Worm (Caenorhabditis elegans) whole organism, young adult: ENCODE data around the gene nhx-5.
A peak's percentile ranks its signal among the peaks of the same experiment; 100 is the strongest.

Experiments
- B0035.1 ChIP-seq: sonication (generic microtip); optimal IDR thresholded peaks from 2 replicates; lab custom pipeline; 2016; ENCODE audit warnings: missing genetic modification characterization, mild to moderate bottlenecking, missing compliant biosample characterization, missing genotype, missing genetic modification reagents
- B0336.3 ChIP-seq: fragments of 200-800 bp; sonication (Bioruptor generic); IDR thresholded peaks from 2 replicates; pipeline ENCODE4 v1.3.6; 2022; ENCODE audit warnings: missing genetic modification characterization, missing compliant biosample characterization
- F37B4.10 ChIP-seq: fragments of 200-800 bp; sonication (Bioruptor generic); IDR thresholded peaks from 2 replicates; pipeline ENCODE4 v1.3.6; 2022; ENCODE audit warnings: missing genetic modification characterization, missing compliant biosample characterization
- F49E8.2 ChIP-seq: sonication (generic microtip); optimal IDR thresholded peaks from 3 replicates; lab custom pipeline; 2017; ENCODE audit warnings: missing genetic modification characterization, mild to moderate bottlenecking, missing compliant biosample characterization, antibody characterized with exemption, moderate library complexity; ENCODE audit not compliant: insufficient read depth
- F52B5.7 ChIP-seq: sonication (generic microtip); optimal IDR thresholded peaks from 2 replicates; lab custom pipeline; 2016; ENCODE audit warnings: mild to moderate bottlenecking, missing genetic modification characterization, missing compliant biosample characterization
- F55B11.4 ChIP-seq: sonication (generic microtip); optimal IDR thresholded peaks from 2 replicates; lab custom pipeline; 2016; ENCODE audit warnings: missing compliant biosample characterization, missing genetic modification characterization, borderline replicate concordance; ENCODE audit not compliant: insufficient read depth
- F57A8.1 ChIP-seq: fragments of 200-800 bp; sonication (Bioruptor generic); optimal IDR thresholded peaks from 2 replicates; lab custom pipeline; 2018; ENCODE audit warnings: mild to moderate bottlenecking, missing genetic modification characterization, moderate library complexity, missing compliant biosample characterization
- T26A5.8 ChIP-seq: sonication (generic microtip); optimal IDR thresholded peaks from 2 replicates; lab custom pipeline; 2016; ENCODE audit warnings: missing genetic modification characterization, missing compliant biosample characterization
- Y56A3A.18 ChIP-seq: fragments of 200-800 bp; sonication (Bioruptor generic); IDR thresholded peaks from 2 replicates; pipeline ENCODE4 v1.3.6; 2022; ENCODE audit warnings: missing genetic modification reagents, missing genetic modification characterization, missing compliant biosample characterization
- Y79H2A.3 ChIP-seq: fragments of 200-800 bp; sonication (Bioruptor generic); conservative IDR thresholded peaks from 2 replicates; pipeline ENCODE4 v1.3.6; 2022; ENCODE audit warnings: missing genetic modification reagents, missing genetic modification characterization, missing compliant biosample characterization
- Y95B8A.8 ChIP-seq: fragments of 200-800 bp; sonication (Bioruptor generic); IDR thresholded peaks from 2 replicates; pipeline ENCODE4 v1.3.6; 2022; ENCODE audit warnings: missing genetic modification reagents, missing genetic modification characterization, missing compliant biosample characterization
- aptf-2 ChIP-seq: fragments of 200-800 bp; sonication (Bioruptor generic); conservative IDR thresholded peaks from 2 replicates; pipeline ENCODE4 v1.3.6; 2022; ENCODE audit warnings: missing genetic modification reagents, missing genetic modification characterization, missing compliant biosample characterization
- athp-1 ChIP-seq: sonication (generic microtip); optimal IDR thresholded peaks from 2 replicates; lab custom pipeline; 2017; ENCODE audit warnings: mild to moderate bottlenecking, missing genetic modification characterization, missing compliant biosample characterization
- attf-3 ChIP-seq: fragments of 200-800 bp; sonication (Bioruptor generic); conservative IDR thresholded peaks from 2 replicates; pipeline ENCODE4 v1.3.6; 2022; ENCODE audit warnings: missing genetic modification reagents, missing genetic modification characterization, missing compliant biosample characterization
- attf-6 ChIP-seq: fragments of 200-800 bp; sonication (Bioruptor generic); IDR thresholded peaks from 2 replicates; pipeline ENCODE4 v1.3.6; 2022; ENCODE audit warnings: missing genetic modification reagents, missing genetic modification characterization, missing compliant biosample characterization
- bed-1 ChIP-seq: fragments of 200-800 bp; sonication (Bioruptor generic); IDR thresholded peaks from 2 replicates; pipeline ENCODE4 v1.3.6; 2022; ENCODE audit warnings: missing genetic modification reagents, missing genetic modification characterization, missing compliant biosample characterization
- ccch-3 ChIP-seq: fragments of 200-800 bp; sonication (Bioruptor generic); optimal IDR thresholded peaks from 2 replicates; lab custom pipeline; 2018; ENCODE audit warnings: mild to moderate bottlenecking, missing genetic modification characterization, missing compliant biosample characterization
- cebp-2 ChIP-seq: fragments of 200-800 bp; sonication (Bioruptor generic); IDR thresholded peaks from 2 replicates; pipeline ENCODE4 v1.3.6; 2022; ENCODE audit warnings: missing genetic modification characterization, missing compliant biosample characterization
- ceh-79 ChIP-seq: sonication (generic microtip); optimal IDR thresholded peaks from 2 replicates; lab custom pipeline; 2017; ENCODE audit warnings: mild to moderate bottlenecking, missing genetic modification characterization, missing compliant biosample characterization
- chd-7 ChIP-seq: sonication (generic microtip); optimal IDR thresholded peaks from 2 replicates; lab custom pipeline; 2016; ENCODE audit warnings: mild to moderate bottlenecking, missing genetic modification characterization, moderate library complexity, missing compliant biosample characterization
- dpff-1 ChIP-seq: sonication (generic microtip); optimal IDR thresholded peaks from 2 replicates; lab custom pipeline; 2017; ENCODE audit warnings: mild to moderate bottlenecking, missing genetic modification characterization, missing compliant biosample characterization
- dpl-1 ChIP-seq: fragments of 150-350 bp; optimal IDR thresholded peaks from 2 replicates; lab custom pipeline; 2014; ENCODE audit warnings: missing biosample characterization, missing genetic modification reagents, missing genetic modification characterization
- efl-1 ChIP-seq: fragments of 150-350 bp; optimal IDR thresholded peaks from 2 replicates; lab custom pipeline; 2014; ENCODE audit warnings: missing biosample characterization, missing genetic modification reagents, missing genetic modification characterization
- ets-4 ChIP-seq: fragments of 200-800 bp; sonication (Bioruptor generic); optimal IDR thresholded peaks from 2 replicates; lab custom pipeline; 2018; ENCODE audit warnings: mild to moderate bottlenecking, missing genetic modification characterization, missing compliant biosample characterization
- fkh-3 ChIP-seq: sonication (generic microtip); optimal IDR thresholded peaks from 2 replicates; lab custom pipeline; 2016; ENCODE audit warnings: mild to moderate bottlenecking, missing genetic modification characterization, missing compliant biosample characterization
- gei-17 ChIP-seq: fragments of 200-800 bp; sonication (Bioruptor generic); optimal IDR thresholded peaks from 2 replicates; lab custom pipeline; 2018; ENCODE audit warnings: mild to moderate bottlenecking, missing genetic modification characterization, missing compliant biosample characterization
- him-1 ChIP-seq: sonication (generic microtip); optimal IDR thresholded peaks from 2 replicates; lab custom pipeline; 2016; ENCODE audit warnings: missing genotype, missing genetic modification reagents, missing genetic modification characterization, missing compliant biosample characterization
- hlh-12 ChIP-seq: sonication (generic microtip); optimal IDR thresholded peaks from 2 replicates; lab custom pipeline; 2016; ENCODE audit warnings: missing genetic modification characterization, missing compliant biosample characterization
- hmg-1.2 ChIP-seq: fragments of 200-800 bp; sonication (Bioruptor generic); IDR thresholded peaks from 2 replicates; pipeline ENCODE4 v1.3.6; 2022; ENCODE audit warnings: missing genetic modification reagents, missing genetic modification characterization, missing compliant biosample characterization
- hrde-1 ChIP-seq: sonication (generic microtip); optimal IDR thresholded peaks from 2 replicates; lab custom pipeline; 2016; ENCODE audit warnings: missing genetic modification characterization, mild to moderate bottlenecking, missing compliant biosample characterization, moderate library complexity, missing genotype, missing genetic modification reagents, borderline replicate concordance
- let-526 ChIP-seq: fragments of 200-800 bp; sonication (Bioruptor generic); IDR thresholded peaks from 2 replicates; pipeline ENCODE4 v1.3.6; 2022; ENCODE audit warnings: missing genetic modification reagents, missing genetic modification characterization, missing compliant biosample characterization
- madf-3 ChIP-seq: fragments of 200-800 bp; sonication (Bioruptor generic); IDR thresholded peaks from 2 replicates; pipeline ENCODE4 v1.3.6; 2022; ENCODE audit warnings: missing genetic modification reagents, missing genetic modification characterization, missing compliant biosample characterization
- madf-6 ChIP-seq: fragments of 200-800 bp; sonication (Bioruptor generic); IDR thresholded peaks from 2 replicates; pipeline ENCODE4 v1.3.6; 2022; ENCODE audit warnings: missing genetic modification reagents, missing genetic modification characterization, missing compliant biosample characterization
- madf-8 ChIP-seq: fragments of 200-800 bp; sonication (Bioruptor generic); conservative IDR thresholded peaks from 2 replicates; pipeline ENCODE4 v1.3.6; 2022; ENCODE audit warnings: missing genetic modification reagents, missing genetic modification characterization, missing compliant biosample characterization
- mel-28 ChIP-seq: sonication (generic microtip); optimal IDR thresholded peaks from 2 replicates; lab custom pipeline; 2016; ENCODE audit warnings: borderline replicate concordance, mild to moderate bottlenecking, missing genetic modification characterization, missing compliant biosample characterization
- mes-4 ChIP-seq: sonication (generic microtip); optimal IDR thresholded peaks from 2 replicates; lab custom pipeline; 2016; ENCODE audit warnings: missing genotype, missing genetic modification characterization, missing compliant biosample characterization
- mxl-1 ChIP-seq: sonication (generic microtip); optimal IDR thresholded peaks from 2 replicates; lab custom pipeline; 2016; ENCODE audit warnings: missing genetic modification characterization, missing compliant biosample characterization
- nfyb-1 ChIP-seq: fragments of 200-800 bp; sonication (Bioruptor generic); IDR thresholded peaks from 2 replicates; pipeline ENCODE4 v1.3.6; 2022; ENCODE audit warnings: missing genetic modification reagents, missing genetic modification characterization, missing compliant biosample characterization
- nhr-120 ChIP-seq: fragments of 200-800 bp; sonication (Bioruptor generic); IDR thresholded peaks from 2 replicates; pipeline ENCODE4 v1.3.6; 2022; ENCODE audit warnings: missing genetic modification characterization, missing compliant biosample characterization
- nhr-80 ChIP-seq: sonication (generic microtip); optimal IDR thresholded peaks from 2 replicates; lab custom pipeline; 2016; ENCODE audit warnings: missing genetic modification characterization, missing compliant biosample characterization
- rcor-1 ChIP-seq: fragments of 200-800 bp; sonication (Bioruptor generic); IDR thresholded peaks from 2 replicates; pipeline ENCODE4 v1.3.6; 2022; ENCODE audit warnings: missing genetic modification reagents, missing genetic modification characterization, missing compliant biosample characterization
- snpc-1.3 ChIP-seq: sonication (generic microtip); optimal IDR thresholded peaks from 2 replicates; lab custom pipeline; 2017; ENCODE audit warnings: missing genetic modification characterization, mild to moderate bottlenecking, missing compliant biosample characterization, antibody characterized with exemption, moderate library complexity, missing genotype, missing genetic modification reagents; ENCODE audit not compliant: insufficient read depth
- snpc-4 ChIP-seq, 5 experiments: fragments of 150-350 bp in 1 of 5; sonication (generic microtip) in 4 of 5; optimal IDR thresholded peaks; 2 replicates each; lab custom pipeline; 2014 to 2018; ENCODE audit warnings: missing genetic modification characterization in 5 of 5, missing biosample characterization in 3 of 5, antibody characterized with exemption in 2 of 5, mild to moderate bottlenecking in 2 of 5, missing compliant biosample characterization in 2 of 5, missing genotype in 2 of 5, moderate library complexity in 2 of 5, missing genetic modification reagents in 1 of 5
- sptf-2 ChIP-seq: fragments of 200-800 bp; sonication (Bioruptor generic); optimal IDR thresholded peaks from 2 replicates; lab custom pipeline; 2018; ENCODE audit warnings: mild to moderate bottlenecking, missing genetic modification characterization, missing compliant biosample characterization
- ztf-25 ChIP-seq: fragments of 200-800 bp; sonication (Bioruptor generic); IDR thresholded peaks from 2 replicates; pipeline ENCODE4 v1.3.6; 2022; ENCODE audit warnings: missing genetic modification reagents, missing genetic modification characterization, missing compliant biosample characterization
- ztf-26 ChIP-seq: sonication (generic microtip); optimal IDR thresholded peaks from 2 replicates; lab custom pipeline; 2017; ENCODE audit warnings: missing genetic modification characterization, missing compliant biosample characterization
- ztf-6 ChIP-seq: fragments of 200-800 bp; sonication (Bioruptor generic); IDR thresholded peaks from 2 replicates; pipeline ENCODE4 v1.3.6; 2022; ENCODE audit warnings: missing genetic modification reagents, missing genetic modification characterization, missing compliant biosample characterization

nhx-5 gene

DNA sequence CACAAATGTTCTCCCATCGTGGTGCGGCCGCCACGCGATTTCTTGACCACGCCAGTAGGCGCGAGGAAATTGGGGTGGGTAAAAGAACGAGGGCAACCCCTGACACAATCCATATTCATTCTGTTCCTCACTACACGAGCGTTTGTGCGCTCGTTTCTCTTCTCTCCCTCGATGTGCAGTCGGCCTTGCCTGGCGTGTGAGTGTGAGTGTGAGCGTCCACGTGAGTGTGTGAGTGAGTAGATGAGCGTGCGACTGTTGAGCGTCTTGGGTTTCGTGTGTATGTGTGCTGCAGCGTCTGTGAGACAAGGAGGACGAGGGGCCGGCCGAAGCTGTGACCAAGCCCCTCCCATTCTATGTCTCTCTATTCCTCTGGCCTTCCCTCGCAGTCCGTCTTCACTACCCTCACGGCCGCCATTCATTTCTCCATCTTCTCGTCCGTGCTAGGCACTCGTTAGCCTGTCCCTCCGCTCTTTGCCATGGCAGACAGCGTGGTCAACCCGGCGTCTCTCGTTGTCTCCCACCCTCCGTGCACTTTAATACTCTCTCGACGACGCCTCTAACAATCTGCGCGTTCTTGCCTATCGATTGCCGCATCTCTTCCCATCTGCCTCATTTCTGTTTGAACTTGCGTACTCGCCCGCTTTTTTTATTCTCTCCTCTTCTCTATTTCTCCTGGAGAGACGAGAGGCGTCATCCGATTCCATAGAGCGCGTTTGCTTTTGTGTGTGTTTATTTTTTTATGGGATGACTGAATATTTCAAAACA lies 8.2 kb upstream of the nhx-5 start (continued):
- TF ChIP-seq sptf-2 (GFP tag; lab: Kevin White, UChicago) (peak; percentile 58), aptf-2 (no peak), ztf-25 (GFP tag; lab: Robert Waterston, UW) (no peak), ets-4 (GFP tag; lab: Kevin White, UChicago) (peak; percentile 52), ztf-6 (GFP tag; lab: Robert Waterston, UW) (no peak), Y95B8A.8 (GFP tag; lab: Robert Waterston, UW) (no peak), Y79H2A.3 (GFP tag; lab: Robert Waterston, UW) (no peak), chd-7 (tag; lab: Kevin White, UChicago) (peak; percentile 91), nhr-120 (no peak), ccch-3 (no peak), gei-17 (GFP tag; lab: Kevin White, UChicago) (peak; percentile 88), efl-1 (no peak), dpl-1 (GFP tag; lab: Kevin White, UChicago) (no peak), bed-1 (GFP tag; lab: Robert Waterston, UW) (no peak), B0336.3 (GFP tag; lab: Robert Waterston, UW) (peak; percentile 96), fkh-3 (no peak), ztf-26 (tag; lab: Kevin White, UChicago) (peak; percentile 88), Y56A3A.18 (peak; percentile 76; the same call in 1 of the 2 replicates), nhr-80 (peak; percentile 98), F37B4.10 (GFP tag; lab: Robert Waterston, UW) (no peak), B0035.1 (tag; lab: Kevin White, UChicago) (peak; percentile 66), him-1 (no peak), ceh-79 (tag; lab: Kevin White, UChicago) (peak; percentile 72), hmg-1.2 (GFP tag; lab: Robert Waterston, UW) (peak; percentile 87; the same call in 1 of the 2 replicates), madf-8 (GFP tag; lab: Robert Waterston, UW) (no peak), snpc-4 (GFP tag; optimal IDR thresholded peaks at IDR 0.05; lab: Kevin White, UChicago) (peak; percentile 49), snpc-4 (tag; optimal IDR thresholded peaks at IDR 0.05; lab: Kevin White, UChicago) (peak; percentile 39 to 79 (median 64)), hlh-12 (tag; lab: Kevin White, UChicago) (no peak), T26A5.8 (tag; lab: Kevin White, UChicago) (no peak), madf-3 (GFP tag; lab: Robert Waterston, UW) (no peak), mxl-1 (tag; lab: Kevin White, UChicago) (peak; percentile 81), F55B11.4 (tag; lab: Kevin White, UChicago) (no peak), nfyb-1 (GFP tag; lab: Robert Waterston, UW) (peak; percentile 88), attf-3 (GFP tag; lab: Robert Waterston, UW) (no peak), F57A8.1 (GFP tag; lab: Kevin White, UChicago) (no peak), mes-4 (tag; lab: Kevin White, UChicago) (no peak), athp-1 (peak; percentile 53), snpc-1.3 (tag; lab: Kevin White, UChicago) (no peak), madf-6 (GFP tag; lab: Robert Waterston, UW) (no peak), F52B5.7 (no peak), attf-6 (GFP tag; lab: Robert Waterston, UW) (no peak), let-526 (GFP tag; lab: Robert Waterston, UW) (no peak), dpff-1 (tag; lab: Kevin White, UChicago) (peak; percentile 22), cebp-2 (GFP tag; lab: Robert Waterston, UW) (no peak), hrde-1 (tag; lab: Kevin White, UChicago) (no peak), F49E8.2 (tag; lab: Kevin White, UChicago) (no peak), mel-28 (tag; lab: Kevin White, UChicago) (no peak), rcor-1 (peak; percentile 25)
